Fruit fly (Drosophila melanogaster): ENCODE measurements around the gene KFase.

Gene KFase

DNA sequence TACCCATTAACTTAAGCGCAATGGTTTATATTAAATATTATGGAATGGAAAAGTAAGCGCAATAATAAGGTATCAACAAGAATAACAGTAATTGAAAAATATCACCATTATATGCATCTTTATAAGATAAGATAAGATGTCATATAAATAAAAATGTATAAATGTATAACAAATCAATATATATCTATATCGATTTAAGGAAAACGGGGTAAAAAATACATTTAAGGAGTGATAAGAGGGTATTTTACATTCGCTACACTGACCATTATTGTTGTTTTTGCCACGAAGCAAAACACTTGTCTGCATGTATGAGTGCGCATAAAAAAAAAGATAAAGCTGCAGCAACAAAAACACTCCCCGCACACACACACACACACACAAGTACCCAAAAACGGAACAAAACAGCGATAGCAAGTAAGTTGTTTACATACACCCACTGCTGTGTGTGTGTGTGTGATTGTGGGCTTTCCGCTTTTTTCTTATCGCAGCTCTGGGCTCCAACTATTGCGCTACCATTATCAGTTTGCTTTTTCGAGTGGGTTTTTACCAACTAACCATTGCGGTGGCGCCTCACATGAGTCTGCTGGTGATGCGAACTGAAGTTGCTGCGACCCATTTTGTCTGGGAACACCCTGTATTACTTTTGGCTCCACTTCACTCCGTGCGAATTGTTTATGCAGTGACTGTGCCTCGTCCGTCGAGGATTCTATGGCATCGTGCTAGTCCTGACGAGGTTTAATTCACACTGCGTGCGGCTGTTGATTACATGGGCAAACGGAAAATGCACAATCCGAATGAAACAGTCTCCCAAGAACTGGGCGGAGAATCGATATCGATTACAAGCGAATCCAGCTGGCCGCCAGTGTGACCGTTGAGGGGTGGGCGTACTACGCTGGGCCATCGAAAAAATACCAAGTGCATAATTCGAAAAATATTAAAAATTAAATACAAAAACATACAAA is 15.2 kb downstream of the KFase start, which contains the start of gene mmy:
Gene mmy (minus strand): TSS at position 829 of the 962 bp plus-strand sequence.
- TF ChIP-seq Ets98B (GFP tag; IDR thresholded peaks at IDR 0.05) (peak; percentile 74), CG4496 (GFP tag; IDR thresholded peaks at IDR 0.05) (peak; percentile 82), CG34367 (tag; optimal IDR thresholded peaks at IDR 0.05) (peak; percentile 44), Pif1A (GFP tag; optimal IDR thresholded peaks at IDR 0.05) (peak; percentile 58), gl (tag; optimal IDR thresholded peaks at IDR 0.05) (peak; percentile 23), CG17806 (tag; optimal IDR thresholded peaks at IDR 0.05) (peak; percentile 57), Pif1B (GFP tag; optimal IDR thresholded peaks at IDR 0.05) (peak; percentile 34), CG8159 (tag; optimal IDR thresholded peaks at IDR 0.05) (peak; percentile 83), CG14655 (GFP tag; optimal IDR thresholded peaks at IDR 0.05) (peak; percentile 72), CG10348 (GFP tag; IDR thresholded peaks at IDR 0.05) (no peak), rn (GFP tag; IDR thresholded peaks at IDR 0.05) (peak; percentile 38; the same call in 1 of the 2 replicates), fd96Ca (GFP tag; IDR thresholded peaks at IDR 0.05) (peak; percentile 79; the same call in 2 of the 3 replicates), CG8301 (tag; optimal IDR thresholded peaks at IDR 0.05) (peak; percentile 71), CG32121 (GFP tag; IDR thresholded peaks at IDR 0.05) (peak; percentile 67; the same call in 1 of the 2 replicates), CG9948 (tag; optimal IDR thresholded peaks at IDR 0.05) (peak; percentile 75), D1 (tag; optimal IDR thresholded peaks at IDR 0.05) (no peak), Snoo (tag; optimal IDR thresholded peaks at IDR 0.05) (peak; percentile 56), CG12605 (GFP tag; IDR thresholded peaks at IDR 0.05) (peak; percentile 75), CG15710 (tag; optimal IDR thresholded peaks at IDR 0.05) (peak; percentile 77), EcR (GFP tag; optimal IDR thresholded peaks at IDR 0.05) (no peak), CG13204 (GFP tag; optimal IDR thresholded peaks at IDR 0.05) (peak; percentile 44)

DNA sequence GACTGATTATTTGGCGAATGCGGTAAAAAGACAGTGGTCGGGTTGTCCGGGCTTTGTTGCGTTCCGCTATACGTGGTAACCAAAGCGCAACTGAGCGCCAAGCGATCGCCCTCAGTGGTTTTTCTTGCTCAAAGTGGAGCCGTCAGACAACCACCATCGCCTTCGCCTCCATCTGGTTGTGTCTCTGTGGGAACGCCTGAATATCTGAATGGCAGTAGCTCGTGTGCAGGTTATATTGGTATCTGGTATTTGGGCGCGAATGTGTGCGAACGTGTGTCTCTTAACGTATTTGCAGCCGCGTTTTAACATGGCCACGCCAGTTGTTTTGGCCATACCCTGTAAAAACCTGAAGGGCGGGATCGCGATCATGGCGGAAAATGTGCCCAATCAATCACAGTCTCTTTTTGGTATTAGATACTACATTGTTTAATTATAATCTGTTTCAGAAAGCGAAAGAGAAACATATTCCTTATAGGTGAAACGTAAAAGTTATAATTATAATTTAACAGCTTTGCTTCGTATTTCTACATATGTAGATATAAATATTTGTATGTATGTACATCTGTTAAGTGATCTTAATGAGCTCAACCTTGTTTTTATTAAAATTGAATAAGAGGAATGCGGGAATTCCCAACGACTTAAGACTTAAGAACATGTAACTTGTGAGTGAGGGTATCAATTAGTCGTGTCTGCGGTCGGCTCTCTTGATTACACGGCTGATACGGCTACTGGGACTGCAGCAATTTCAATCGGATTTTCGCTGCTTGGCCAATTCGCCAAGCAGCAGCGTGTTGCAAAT is 16.4 kb downstream of the KFase start:
- no peak for TF ChIP-seq CG13204 (GFP tag; optimal IDR thresholded peaks at IDR 0.05)
- peak; percentile 31 for TF ChIP-seq Pif1B (GFP tag; optimal IDR thresholded peaks at IDR 0.05)
- TF ChIP-seq CG32121 (GFP tag; IDR thresholded peaks at IDR 0.05), result no peak
- TF ChIP-seq CG8301 (tag; optimal IDR thresholded peaks at IDR 0.05), result peak; percentile 68
- TF ChIP-seq CG8159 (tag; optimal IDR thresholded peaks at IDR 0.05), result peak; percentile 69
- peak; percentile 9 for TF ChIP-seq EcR (GFP tag; optimal IDR thresholded peaks at IDR 0.05)
- peak; percentile 8; the same call in 1 of the 2 replicates for TF ChIP-seq Ets98B (GFP tag; IDR thresholded peaks at IDR 0.05)
- TF ChIP-seq CG10348 (GFP tag; IDR thresholded peaks at IDR 0.05), result no peak
- peak; percentile 49 for TF ChIP-seq CG9948 (tag; optimal IDR thresholded peaks at IDR 0.05)
- peak; percentile 46 for TF ChIP-seq Pif1A (GFP tag; optimal IDR thresholded peaks at IDR 0.05)
- TF ChIP-seq CG15710 (tag; optimal IDR thresholded peaks at IDR 0.05), result peak; percentile 60
- peak; percentile 62 for TF ChIP-seq CG14655 (GFP tag; optimal IDR thresholded peaks at IDR 0.05)
- TF ChIP-seq rn (GFP tag; IDR thresholded peaks at IDR 0.05), result no peak
- TF ChIP-seq Snoo (tag; optimal IDR thresholded peaks at IDR 0.05), result peak; percentile 36
- peak; percentile 44; the same call in 1 of the 3 replicates for TF ChIP-seq CG4496 (GFP tag; IDR thresholded peaks at IDR 0.05)
- peak; percentile 48 for TF ChIP-seq CG17806 (tag; optimal IDR thresholded peaks at IDR 0.05)
- TF ChIP-seq D1 (tag; optimal IDR thresholded peaks at IDR 0.05), result peak; percentile 21
- TF ChIP-seq CG34367 (tag; optimal IDR thresholded peaks at IDR 0.05), result peak; percentile 31

DNA sequence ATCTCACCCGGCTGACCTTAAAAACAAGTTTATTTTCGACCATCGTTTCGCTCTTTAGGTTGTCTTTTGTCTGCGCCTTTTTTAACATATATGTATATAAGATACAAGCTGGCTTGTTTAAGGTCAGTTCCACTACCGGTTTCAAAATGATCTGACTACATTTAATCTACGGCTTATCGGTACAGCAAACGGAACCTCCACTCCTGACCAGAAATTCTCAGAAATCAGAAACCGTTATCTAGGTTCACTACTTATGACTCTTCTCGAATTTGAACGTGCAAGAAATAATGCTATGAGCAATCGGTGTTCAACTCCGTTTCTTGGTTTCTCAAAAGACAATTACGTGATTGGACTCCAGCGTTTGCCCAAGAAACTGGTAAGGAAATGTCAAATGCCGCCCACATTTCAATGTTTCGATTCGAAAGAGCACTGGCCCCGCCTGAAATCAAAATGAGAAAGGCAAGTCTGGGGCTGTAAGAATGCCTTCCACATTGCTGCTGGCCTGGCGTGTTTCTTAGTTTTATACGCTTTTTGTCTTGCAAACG is 18.4 kb downstream of the KFase start:
- no peak for TF ChIP-seq Snoo (tag; optimal IDR thresholded peaks at IDR 0.05)
- peak; percentile 75 for TF ChIP-seq EcR (GFP tag; optimal IDR thresholded peaks at IDR 0.05)

DNA sequence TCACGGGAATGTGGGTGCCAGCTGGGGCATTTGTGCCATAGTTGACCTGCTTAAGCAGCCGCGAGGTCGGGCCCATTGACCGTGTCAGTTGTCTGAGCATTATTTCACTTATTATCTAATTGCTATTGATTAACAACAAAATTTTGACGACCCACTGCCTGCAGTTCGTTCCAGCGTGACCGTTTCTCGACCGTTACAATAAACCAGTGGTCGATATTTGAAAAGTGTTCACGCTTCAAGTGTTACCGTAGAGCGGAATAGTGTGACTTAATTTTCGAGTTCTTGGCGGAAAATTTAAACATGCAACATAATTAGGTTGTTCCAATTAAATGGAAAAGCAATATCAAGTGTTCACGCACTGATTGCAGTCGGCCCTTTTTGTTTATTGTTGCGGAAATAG is 21.0 kb downstream of the KFase start, which contains the start of gene HemK1:
Gene HemK1 (minus strand): TSS at position 190 of the 400 bp plus-strand sequence.
- TF ChIP-seq CG34367 (tag; optimal IDR thresholded peaks at IDR 0.05), result no peak
- no peak for TF ChIP-seq fd96Ca (GFP tag; IDR thresholded peaks at IDR 0.05)
- no peak for TF ChIP-seq Ets98B (GFP tag; IDR thresholded peaks at IDR 0.05)
- no peak for TF ChIP-seq CG17806 (tag; optimal IDR thresholded peaks at IDR 0.05)
- no peak for TF ChIP-seq Pif1B (GFP tag; optimal IDR thresholded peaks at IDR 0.05)
- no peak for TF ChIP-seq CG10348 (GFP tag; IDR thresholded peaks at IDR 0.05)
- TF ChIP-seq Snoo (tag; optimal IDR thresholded peaks at IDR 0.05), result no peak
- TF ChIP-seq CG15710 (tag; optimal IDR thresholded peaks at IDR 0.05), result no peak
- no peak for TF ChIP-seq CG8301 (tag; optimal IDR thresholded peaks at IDR 0.05)
- no peak for TF ChIP-seq D1 (tag; optimal IDR thresholded peaks at IDR 0.05)
- no peak for TF ChIP-seq CG32121 (GFP tag; IDR thresholded peaks at IDR 0.05)
- no peak for TF ChIP-seq EcR (GFP tag; optimal IDR thresholded peaks at IDR 0.05)
- no peak for TF ChIP-seq rn (GFP tag; IDR thresholded peaks at IDR 0.05)
- TF ChIP-seq gl (tag; optimal IDR thresholded peaks at IDR 0.05), result no peak
- TF ChIP-seq CG13204 (GFP tag; optimal IDR thresholded peaks at IDR 0.05), result no peak
- no peak for TF ChIP-seq CG9948 (tag; optimal IDR thresholded peaks at IDR 0.05)
- TF ChIP-seq CG14655 (GFP tag; optimal IDR thresholded peaks at IDR 0.05), result no peak
- no peak for TF ChIP-seq Pif1A (GFP tag; optimal IDR thresholded peaks at IDR 0.05)
- TF ChIP-seq CG12605 (GFP tag; IDR thresholded peaks at IDR 0.05), result no peak
